Fruit fly (Drosophila melanogaster): ENCODE measurements around the gene CG34382.
A peak's percentile ranks its signal among the peaks of the same experiment; 100 is the strongest.

CG34382 gene

DNA sequence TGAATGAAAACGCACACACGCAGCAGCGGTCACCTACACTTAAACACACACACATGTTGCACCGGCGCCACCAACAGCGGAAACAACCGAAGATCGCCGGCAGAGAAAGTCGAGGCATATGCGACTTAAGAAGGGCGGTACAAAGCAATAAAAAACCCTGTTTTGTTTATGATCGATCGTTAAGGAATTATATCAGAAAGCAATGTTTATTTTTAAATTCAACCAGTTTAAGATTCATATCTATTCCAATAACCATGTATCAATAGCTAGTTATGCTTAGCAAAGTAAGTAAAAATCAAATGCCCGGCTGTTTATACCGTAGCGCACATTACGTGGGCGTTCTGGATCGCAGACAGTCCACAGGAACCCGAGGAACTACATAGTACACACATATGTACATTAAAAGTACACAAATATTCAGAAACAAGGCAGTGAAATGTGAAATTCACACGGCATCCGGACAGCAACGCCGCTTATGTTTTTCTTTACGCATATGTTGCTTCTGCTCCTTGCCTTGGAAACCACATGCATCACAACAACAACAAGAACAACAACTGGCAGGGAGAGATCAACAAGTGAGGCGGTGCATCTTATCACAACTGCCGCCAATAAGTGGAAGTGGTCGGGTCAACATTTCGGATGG is 22.9 kb upstream of the CG34382 start (continued):
- peak; percentile 97 for TF ChIP-seq so (GFP tag; IDR thresholded peaks at IDR 0.05)
- peak; percentile 98 for TF ChIP-seq CG34422 (GFP tag; IDR thresholded peaks at IDR 0.05)
- peak; percentile 90 for TF ChIP-seq CG4707 (GFP tag; optimal IDR thresholded peaks at IDR 0.05)
- TF ChIP-seq ato (GFP tag; IDR thresholded peaks at IDR 0.05; ENCODE audit: partially characterized antibody): no peak
- TF ChIP-seq inv (GFP tag; IDR thresholded peaks at IDR 0.05; ENCODE audit: partially characterized antibody): no peak
- peak; percentile 70 for TF ChIP-seq D19B (GFP tag; optimal IDR thresholded peaks at IDR 0.05)
- TF ChIP-seq MBD-R2 (GFP tag; IDR thresholded peaks at IDR 0.05): peak; percentile 64; the same call in 1 of the 2 replicates
- peak; percentile 96 for TF ChIP-seq CG7839 (tag; optimal IDR thresholded peaks at IDR 0.05)
- peak; percentile 88 for TF ChIP-seq CG9215 (GFP tag; IDR thresholded peaks at IDR 0.05)
- peak; percentile 95 for TF ChIP-seq pb (GFP tag; optimal IDR thresholded peaks at IDR 0.05)
- peak; percentile 97 for TF ChIP-seq HHEX (GFP tag; optimal IDR thresholded peaks at IDR 0.05)
- TF ChIP-seq CG1647 (GFP tag; optimal IDR thresholded peaks at IDR 0.05): peak; percentile 93
- TF ChIP-seq Sry-β (GFP tag; optimal IDR thresholded peaks at IDR 0.05): peak; percentile 52
- peak; percentile 95 for TF ChIP-seq CG13624 (GFP tag; optimal IDR thresholded peaks at IDR 0.05)
- peak; percentile 93 for TF ChIP-seq BtbVII (GFP tag; optimal IDR thresholded peaks at IDR 0.05)
- peak; percentile 97 for TF ChIP-seq CG8089 (GFP tag; optimal IDR thresholded peaks at IDR 0.05)
- TF ChIP-seq CG6813 (GFP tag; optimal IDR thresholded peaks at IDR 0.05): peak; percentile 96
- peak in 1 of 2 experiments; percentile 93 for TF ChIP-seq Hr78 (GFP tag; optimal IDR thresholded peaks at IDR 0.05)
- TF ChIP-seq exex (tag; optimal IDR thresholded peaks at IDR 0.05): peak; percentile 47
- peak; percentile 99 for TF ChIP-seq CG2712 (tag; optimal IDR thresholded peaks at IDR 0.05)
- TF ChIP-seq abd-A (tag; optimal IDR thresholded peaks at IDR 0.05): peak; percentile 58
- peak; percentile 95 for TF ChIP-seq cato (GFP tag; optimal IDR thresholded peaks at IDR 0.05; ENCODE audit: borderline replicate concordance)
- TF ChIP-seq Gug (GFP tag; IDR thresholded peaks at IDR 0.05): peak; percentile 98
- peak; percentile 98 for TF ChIP-seq Awh (GFP tag; IDR thresholded peaks at IDR 0.05)
- peak; percentile 97 for TF ChIP-seq lmd (GFP tag; IDR thresholded peaks at IDR 0.05)
- TF ChIP-seq CG4424 (GFP tag; optimal IDR thresholded peaks at IDR 0.05): peak; percentile 99
- peak; percentile 98 for TF ChIP-seq CG6689 (GFP tag; IDR thresholded peaks at IDR 0.05)
- peak; percentile 87 for TF ChIP-seq CG6683 (GFP tag; optimal IDR thresholded peaks at IDR 0.05)
- TF ChIP-seq Mes4 (GFP tag; optimal IDR thresholded peaks at IDR 0.05): peak; percentile 97
- peak; percentile 97 to 99 for TF ChIP-seq chif (GFP tag; optimal IDR thresholded peaks at IDR 0.05)
- peak; percentile 96 for TF ChIP-seq Gsc (GFP tag; IDR thresholded peaks at IDR 0.05)
- peak; percentile 76 for TF ChIP-seq schlank (tag; optimal IDR thresholded peaks at IDR 0.05)
- TF ChIP-seq z (GFP tag; IDR thresholded peaks at IDR 0.05): peak; percentile 81; the same call in 2 of the 3 replicates
- peak; percentile 97 for TF ChIP-seq Mad (GFP tag; optimal IDR thresholded peaks at IDR 0.05)
- peak; percentile 85 for TF ChIP-seq kay (GFP tag; optimal IDR thresholded peaks at IDR 0.05)
- peak; percentile 95 for TF ChIP-seq E2f1 (GFP tag; IDR thresholded peaks at IDR 0.05)
- no peak for TF ChIP-seq CG2129 (GFP tag; IDR thresholded peaks at IDR 0.05; ENCODE audit: partially characterized antibody)
- TF ChIP-seq salm (tag; optimal IDR thresholded peaks at IDR 0.05): peak; percentile 95
- TF ChIP-seq CG18476 (GFP tag; optimal IDR thresholded peaks at IDR 0.05): peak; percentile 97
- TF ChIP-seq bigmax (GFP tag; optimal IDR thresholded peaks at IDR 0.05): peak; percentile 59
- TF ChIP-seq kah (GFP tag; optimal IDR thresholded peaks at IDR 0.05): peak; percentile 91
- TF ChIP-seq Fer3 (tag; optimal IDR thresholded peaks at IDR 0.05): peak; percentile 95
- peak; percentile 93 for TF ChIP-seq dm (GFP tag; optimal IDR thresholded peaks at IDR 0.05)
- peak; percentile 96 for TF ChIP-seq en (GFP tag; optimal IDR thresholded peaks at IDR 0.05)
- TF ChIP-seq da (GFP tag; optimal IDR thresholded peaks at IDR 0.05): peak; percentile 88
- peak; percentile 65 for TF ChIP-seq CG18011 (GFP tag; optimal IDR thresholded peaks at IDR 0.05)
- TF ChIP-seq CG17802 (tag; optimal IDR thresholded peaks at IDR 0.05): peak; percentile 90
- TF ChIP-seq D (optimal IDR thresholded peaks at IDR 0.05): no peak
- peak; percentile 99 for TF ChIP-seq D (GFP tag; optimal IDR thresholded peaks at IDR 0.05)
